Worm (Caenorhabditis elegans): ENCODE data around the gene sri-29.

- TF ChIP-seq ZK185.1 (tag; optimal IDR thresholded peaks at IDR 0.05; ENCODE audit: poor library complexity, severe bottlenecking): no peak
- no peak for TF ChIP-seq ama-1 (optimal IDR thresholded peaks at IDR 0.05)
- TF ChIP-seq ama-1 (GFP tag; optimal IDR thresholded peaks at IDR 0.05): no peak
- TF ChIP-seq sea-2 (GFP tag; IDR thresholded peaks at IDR 0.05): no peak
- TF ChIP-seq madf-6 (GFP tag; IDR thresholded peaks at IDR 0.05): no peak
- no peak for TF ChIP-seq madf-8 (GFP tag; conservative IDR thresholded peaks at IDR 0.05)
- no peak for TF ChIP-seq rpc-1 (optimal IDR thresholded peaks at IDR 0.05)
- TF ChIP-seq rpc-1 (tag; optimal IDR thresholded peaks at IDR 0.05): no peak
- no peak for TF ChIP-seq nfya-1 (tag; optimal IDR thresholded peaks at IDR 0.05; ENCODE audit: borderline replicate concordance, insufficient read depth)
- TF ChIP-seq lir-1 (GFP tag; conservative IDR thresholded peaks at IDR 0.05): no peak
- no peak for TF ChIP-seq ztf-3 (GFP tag; optimal IDR thresholded peaks at IDR 0.05)
- TF ChIP-seq let-526 (GFP tag; IDR thresholded peaks at IDR 0.05): no peak
- no peak for TF ChIP-seq rcor-1 (GFP tag; IDR thresholded peaks at IDR 0.05)
- no peak for TF ChIP-seq bed-1 (GFP tag; IDR thresholded peaks at IDR 0.05)
Observed at ce11 chrII:3070182-3070581, 26.1 kb downstream of the sri-29 start.
